Worm (Caenorhabditis elegans) whole organism, early embryonic: ENCODE results near the gene Y57G11C.1142.
"Not testable (repeated sequence)": the region's sequence is repeated elsewhere in the genome, so short reads cannot be mapped to it uniquely, and the experiment has no call there.

Experiments
- B0310.2 ChIP-seq: sonication (generic microtip); optimal IDR thresholded peaks from 2 replicates; lab custom pipeline; 2016; ENCODE audit warnings: mild to moderate bottlenecking, missing genetic modification characterization, missing compliant biosample characterization
- F13C5.2 ChIP-seq: sonication (generic microtip); optimal IDR thresholded peaks from 2 replicates; lab custom pipeline; 2017; ENCODE audit warnings: mild to moderate bottlenecking, missing genetic modification characterization, inconsistent platforms, missing compliant biosample characterization
- aly-1 ChIP-seq: sonication (generic microtip); optimal IDR thresholded peaks from 2 replicates; lab custom pipeline; 2016; ENCODE audit warnings: missing genetic modification characterization, missing compliant biosample characterization
- ama-1 ChIP-seq: fragments of 150-350 bp; optimal IDR thresholded peaks from 2 replicates; lab custom pipeline; 2014
- ceh-13 ChIP-seq: fragments of 200-800 bp; sonication (Bioruptor generic); optimal IDR thresholded peaks from 2 replicates; lab custom pipeline; 2018; ENCODE audit warnings: mild to moderate bottlenecking, missing genetic modification characterization, missing compliant biosample characterization
- ceh-36 ChIP-seq: sonication (generic microtip); optimal IDR thresholded peaks from 2 replicates; lab custom pipeline; 2016; ENCODE audit warnings: missing genetic modification characterization, inconsistent platforms, missing compliant biosample characterization
- ets-7 ChIP-seq: sonication (generic microtip); optimal IDR thresholded peaks from 2 replicates; lab custom pipeline; 2016; ENCODE audit warnings: missing genotype, missing genetic modification characterization, missing compliant biosample characterization
- flt-1 ChIP-seq: fragments of 200-800 bp; sonication (Bioruptor generic); IDR thresholded peaks from 2 replicates; pipeline ENCODE4 v1.3.6; 2022; ENCODE audit warnings: missing genetic modification characterization, missing compliant biosample characterization
- hmbx-1 ChIP-seq: sonication (generic microtip); optimal IDR thresholded peaks from 2 replicates; lab custom pipeline; 2016; ENCODE audit warnings: mild to moderate bottlenecking, missing genetic modification characterization, missing compliant biosample characterization
- hmg-4 ChIP-seq: fragments of 200-800 bp; sonication (Bioruptor generic); optimal IDR thresholded peaks from 2 replicates; lab custom pipeline; 2018; ENCODE audit warnings: mild to moderate bottlenecking, missing genetic modification characterization, missing compliant biosample characterization
- hnd-1 ChIP-seq: sonication (generic microtip); optimal IDR thresholded peaks from 2 replicates; lab custom pipeline; 2016; ENCODE audit warnings: missing genetic modification characterization, missing compliant biosample characterization
- pes-1 ChIP-seq: fragments of 200-800 bp; sonication (Bioruptor generic); IDR thresholded peaks from 2 replicates; pipeline ENCODE4 v1.3.6; 2022; ENCODE audit warnings: missing genetic modification reagents, missing genetic modification characterization, missing compliant biosample characterization
- scrt-1 ChIP-seq: fragments of 200-800 bp; sonication (Bioruptor generic); IDR thresholded peaks from 2 replicates; pipeline ENCODE4 v1.3.6; 2022; ENCODE audit warnings: missing genetic modification characterization, missing compliant biosample characterization
- sea-1 ChIP-seq: fragments of 200-800 bp; sonication (Bioruptor generic); conservative IDR thresholded peaks from 2 replicates; pipeline ENCODE4 v1.3.6; 2022; ENCODE audit warnings: missing genetic modification characterization, missing compliant biosample characterization
- tbx-11 ChIP-seq: fragments of 200-800 bp; sonication (Bioruptor generic); IDR thresholded peaks from 2 replicates; pipeline ENCODE4 v1.3.6; 2022; ENCODE audit warnings: missing genetic modification characterization, missing compliant biosample characterization
- tbx-37 ChIP-seq: fragments of 200-800 bp; sonication (Bioruptor generic); conservative IDR thresholded peaks from 2 replicates; pipeline ENCODE4 v1.3.6; 2022; ENCODE audit warnings: missing genetic modification reagents, missing genetic modification characterization, missing compliant biosample characterization
- tra-4 ChIP-seq: sonication (generic microtip); optimal IDR thresholded peaks from 2 replicates; lab custom pipeline; 2017; ENCODE audit warnings: missing genetic modification characterization, missing compliant biosample characterization

Gene Y57G11C.1142

DNA sequence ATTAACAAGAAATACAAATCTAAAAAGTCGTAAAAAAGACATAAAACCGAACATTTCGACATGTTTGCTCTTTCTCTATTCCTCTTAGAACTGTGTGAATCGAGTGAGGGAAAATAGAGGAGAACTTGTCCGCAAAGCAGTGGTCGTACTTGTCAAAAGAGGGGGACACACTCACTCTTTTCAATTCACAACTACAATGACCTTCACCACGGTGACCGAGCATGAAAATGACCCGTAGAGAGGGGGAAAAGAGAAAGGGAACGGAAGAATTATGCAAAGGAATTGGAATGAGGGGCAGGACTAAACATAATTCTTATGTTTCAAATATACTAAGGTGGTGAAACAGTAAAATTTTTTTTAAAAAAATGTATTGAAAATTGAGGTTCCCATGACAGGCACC is 31.1 kb downstream of the Y57G11C.1142 start:
- TF ChIP-seq B0310.2 (tag; lab: Kevin White, UChicago) (no peak), pes-1 (GFP tag; lab: Robert Waterston, UW) (no peak), flt-1 (GFP tag; lab: Robert Waterston, UW) (no peak), ceh-36 (tag; lab: Kevin White, UChicago) (no peak), tbx-11 (GFP tag; lab: Robert Waterston, UW) (no peak), scrt-1 (GFP tag; lab: Robert Waterston, UW) (no peak), F13C5.2 (no peak), ets-7 (tag; lab: Kevin White, UChicago) (no peak), hnd-1 (tag; lab: Kevin White, UChicago) (no peak), hmbx-1 (tag; lab: Kevin White, UChicago) (no peak), tbx-37 (GFP tag; lab: Robert Waterston, UW) (no peak), sea-1 (GFP tag; lab: Robert Waterston, UW) (no peak), tra-4 (no peak), ceh-13 (no peak), ama-1 (no peak), aly-1 (tag; lab: Kevin White, UChicago) (no peak)

DNA sequence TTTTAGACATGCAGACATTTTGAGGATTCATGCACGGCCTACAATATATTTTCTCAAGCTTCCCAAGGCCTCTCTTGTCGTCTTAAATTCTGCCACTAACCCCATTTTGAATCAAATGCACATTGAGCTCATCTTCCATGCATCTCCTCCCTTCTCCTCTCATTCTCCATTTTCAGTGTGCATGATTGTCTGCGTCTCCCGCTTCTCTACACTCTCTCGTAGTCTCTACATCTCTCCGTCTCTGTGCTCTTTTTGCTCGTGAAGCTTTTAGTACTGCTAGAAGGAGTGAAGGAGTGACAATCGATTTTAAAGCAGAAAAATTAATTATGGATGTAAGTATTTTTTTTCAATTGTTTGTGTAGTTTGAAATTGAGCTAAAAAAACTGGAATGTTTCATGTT is 34.5 kb downstream of the Y57G11C.1142 start, which contains the start of gene Y57G11C.22:
Y57G11C.22 (plus strand) TSS at position 327 of the 400 bp plus-strand sequence.
- TF ChIP-seq flt-1 (GFP tag; lab: Robert Waterston, UW) (no peak), scrt-1 (GFP tag; lab: Robert Waterston, UW) (no peak), tbx-11 (GFP tag; lab: Robert Waterston, UW) (no peak), sea-1 (GFP tag; lab: Robert Waterston, UW) (no peak), hmg-4 (no peak), aly-1 (tag; lab: Kevin White, UChicago) (no peak), ets-7 (tag; lab: Kevin White, UChicago) (no peak), hmbx-1 (tag; lab: Kevin White, UChicago) (no peak), ceh-36 (tag; lab: Kevin White, UChicago) (no peak)

ce11 chrIV:14838095-14838494 is 35.7 kb downstream of the Y57G11C.1142 start:
- TF ChIP-seq aly-1 (tag; lab: Kevin White, UChicago) = peak; percentile 69
- peak; percentile 80 for TF ChIP-seq flt-1 (GFP tag; lab: Robert Waterston, UW)
- no peak for TF ChIP-seq ama-1
- no peak; the same call in 1 of the 2 replicates for TF ChIP-seq scrt-1 (GFP tag; lab: Robert Waterston, UW)
- TF ChIP-seq hmg-4 = no peak
- TF ChIP-seq ceh-13 = peak; percentile 56
- TF ChIP-seq sea-1 (GFP tag; lab: Robert Waterston, UW) = no peak; the same call in 1 of the 2 replicates
- peak; percentile 42 for TF ChIP-seq ets-7 (tag; lab: Kevin White, UChicago)
- peak; percentile 64 for TF ChIP-seq hnd-1 (tag; lab: Kevin White, UChicago)
- TF ChIP-seq B0310.2 (tag; lab: Kevin White, UChicago) = peak; percentile 30
- TF ChIP-seq tbx-37 (GFP tag; lab: Robert Waterston, UW) = peak; percentile 73
- TF ChIP-seq pes-1 (GFP tag; lab: Robert Waterston, UW) = peak; percentile 86
- peak; percentile 25 for TF ChIP-seq hmbx-1 (tag; lab: Kevin White, UChicago)
- TF ChIP-seq tra-4 = peak; percentile 23
- peak; percentile 88 for TF ChIP-seq tbx-11 (GFP tag; lab: Robert Waterston, UW)
- TF ChIP-seq F13C5.2 = peak; percentile 71
- TF ChIP-seq ceh-36 (tag; lab: Kevin White, UChicago) = peak; percentile 62

DNA sequence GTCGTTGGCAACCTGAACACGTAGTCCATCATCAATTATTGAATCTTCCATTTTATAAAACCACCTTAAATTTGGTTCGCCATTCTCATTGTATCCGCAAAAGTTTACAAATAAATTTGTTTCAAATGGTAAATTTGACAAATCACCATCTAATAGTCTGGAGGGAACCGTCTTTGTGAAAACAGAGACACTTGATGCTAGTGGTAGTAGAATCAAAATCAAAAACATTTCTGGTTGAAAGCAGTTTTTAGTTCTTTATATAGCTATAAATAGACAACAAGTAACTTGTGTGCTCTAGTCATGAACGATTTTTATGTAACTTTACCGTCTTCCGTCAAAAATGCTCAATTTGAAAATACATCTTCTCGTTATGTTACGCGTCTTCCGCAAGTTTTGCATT is 40.6 kb downstream of the Y57G11C.1142 start, which contains the start of gene Y57G11C.20:
Y57G11C.20 (plus strand) TSS at position 301 of the 400 bp plus-strand sequence.
- TF ChIP-seq B0310.2 (tag; lab: Kevin White, UChicago); ceh-13; pes-1 (GFP tag; lab: Robert Waterston, UW): not testable (repeated sequence)
